Worm (Caenorhabditis elegans): ENCODE results near the gene str-256.

DNA sequence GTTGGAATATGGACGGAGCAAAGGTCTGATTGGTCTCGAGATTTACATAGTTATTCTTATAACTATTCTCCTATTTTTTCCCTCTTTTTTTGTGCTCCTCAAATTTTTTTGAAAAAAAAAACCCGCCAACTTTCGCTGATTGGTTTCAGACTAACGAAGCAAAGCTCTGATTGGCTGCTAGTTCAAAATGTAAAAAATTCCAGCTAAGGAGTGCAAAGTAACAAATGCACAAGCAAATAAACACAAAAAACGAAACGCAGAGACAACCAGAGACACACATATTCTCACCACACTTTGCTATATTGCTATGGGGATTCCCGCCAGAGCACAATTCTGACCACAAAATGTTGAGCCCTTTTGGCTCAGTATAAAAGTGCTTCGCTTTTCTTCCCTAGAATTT, 3.7 kb downstream of the str-256 start, which contains the start of gene T01G6.1:
- TF ChIP-seq nhr-237 (tag; optimal IDR thresholded peaks at IDR 0.05) (no peak), ztf-11 (tag; optimal IDR thresholded peaks at IDR 0.05) (no peak), ces-1 (GFP tag; optimal IDR thresholded peaks at IDR 0.05) (no peak), nhr-76 (tag; optimal IDR thresholded peaks at IDR 0.05) (no peak), elt-1 (tag; optimal IDR thresholded peaks at IDR 0.05; ENCODE audit: borderline replicate concordance, insufficient read depth) (no peak), bed-3 (GFP tag; optimal IDR thresholded peaks at IDR 0.05) (no peak), lin-32 (GFP tag; optimal IDR thresholded peaks at IDR 0.05) (no peak), snpc-4 (tag; optimal IDR thresholded peaks at IDR 0.05) (no peak), zip-8 (tag; optimal IDR thresholded peaks at IDR 0.05) (no peak), nhr-28 (tag; optimal IDR thresholded peaks at IDR 0.05) (no peak)

Measured in whole organism, mixed stage, embryonic.